Worm (Caenorhabditis elegans) whole organism, late embryonic: ENCODE measurements around the gene lpd-7.

Experiments used
- T23F11.4 ChIP-seq: fragments of 200-800 bp; sonication (Bioruptor generic); optimal IDR thresholded peaks from 2 replicates; lab custom pipeline; 2018; ENCODE audit warnings: mild to moderate bottlenecking, missing genetic modification characterization, missing compliant biosample characterization
- ama-1 ChIP-seq: fragments of 150-350 bp; optimal IDR thresholded peaks from 2 replicates; lab custom pipeline; 2014
- ceh-30 ChIP-seq: fragments of 150-350 bp; optimal IDR thresholded peaks from 2 replicates; lab custom pipeline; 2014; ENCODE audit warnings: missing biosample characterization, missing genetic modification characterization
- dve-1 ChIP-seq: sonication (generic microtip); optimal IDR thresholded peaks from 2 replicates; lab custom pipeline; 2017; ENCODE audit warnings: antibody characterized with exemption, mild to moderate bottlenecking, missing genetic modification characterization, missing compliant biosample characterization
- fkh-10 ChIP-seq: fragments of 150-350 bp; optimal IDR thresholded peaks from 2 replicates; lab custom pipeline; 2014; ENCODE audit warnings: missing biosample characterization, missing genetic modification reagents, missing genetic modification characterization
- hlh-13 ChIP-seq: fragments of 200-800 bp; sonication (Bioruptor generic); optimal IDR thresholded peaks from 2 replicates; lab custom pipeline; 2018; ENCODE audit warnings: mild to moderate bottlenecking, missing genetic modification characterization, missing compliant biosample characterization
- odd-2 ChIP-seq: sonication (generic microtip); optimal IDR thresholded peaks from 2 replicates; lab custom pipeline; 2017; ENCODE audit warnings: antibody characterized with exemption, mild to moderate bottlenecking, missing genetic modification characterization, missing compliant biosample characterization
- pag-3 ChIP-seq: sonication (generic microtip); optimal IDR thresholded peaks from 2 replicates; lab custom pipeline; 2016; ENCODE audit warnings: missing compliant biosample characterization, missing genetic modification characterization, borderline replicate concordance
- pha-2 ChIP-seq: sonication (generic microtip); optimal IDR thresholded peaks from 2 replicates; lab custom pipeline; 2017; ENCODE audit warnings: mild to moderate bottlenecking, missing genetic modification characterization, missing compliant biosample characterization
- tbx-2 ChIP-seq: sonication (generic microtip); optimal IDR thresholded peaks from 2 replicates; lab custom pipeline; 2016; ENCODE audit warnings: missing genetic modification characterization, missing compliant biosample characterization

- TF ChIP-seq ama-1 (no peak), ceh-30 (tag; lab: Kevin White, UChicago) (no peak), pha-2 (tag; lab: Kevin White, UChicago) (no peak), tbx-2 (tag; lab: Kevin White, UChicago) (no peak), T23F11.4 (GFP tag; lab: Kevin White, UChicago) (no peak), pag-3 (tag; lab: Kevin White, UChicago) (no peak), dve-1 (no peak), hlh-13 (GFP tag; lab: Kevin White, UChicago) (no peak), fkh-10 (GFP tag; lab: Kevin White, UChicago) (no peak), odd-2 (tag; lab: Kevin White, UChicago) (no peak)
Observed at ce11 chrIII:7557930-7558470, 15.2 kb upstream of the lpd-7 start.
